Worm (Caenorhabditis elegans): ENCODE results near the gene srh-10.

ce11 chrV:6095829-6096228 is 28.9 kb upstream of the srh-10 start, which contains the start of gene Y38A10A.7:
- TF ChIP-seq pha-4 (tag; optimal IDR thresholded peaks at IDR 0.05): no peak
- no peak for TF ChIP-seq nhr-2 (tag; optimal IDR thresholded peaks at IDR 0.05)

All from whole organism, mixed stage, embryonic.